Fruit fly (Drosophila melanogaster): ENCODE results near the gene comt.

Gene comt

dm6 chrX:13285001-13285748, 26.4 kb downstream of the comt start, which contains the start of the genes HDAC4 and CG15743 (continued):
- TF ChIP-seq Myb (GFP tag; optimal IDR thresholded peaks at IDR 0.05) (no peak), slbo (GFP tag; IDR thresholded peaks at IDR 0.05) (no peak), sqz (GFP tag; optimal IDR thresholded peaks at IDR 0.05) (peak; percentile 86), vvl (GFP tag; IDR thresholded peaks at IDR 0.05) (peak; percentile 40; the same call in 1 of the 2 replicates), Hand (GFP tag; optimal IDR thresholded peaks at IDR 0.05) (no peak), CG1024 (GFP tag; IDR thresholded peaks at IDR 0.05) (no peak), her (GFP tag; optimal IDR thresholded peaks at IDR 0.05) (peak; percentile 32), HLH4C (GFP tag; IDR thresholded peaks at IDR 0.05; ENCODE audit: partially characterized antibody) (peak; percentile 91), CG2129 (GFP tag; IDR thresholded peaks at IDR 0.05; ENCODE audit: partially characterized antibody) (peak; percentile 77), CG1603 (tag; optimal IDR thresholded peaks at IDR 0.05) (peak; percentile 19), Scr (GFP tag; IDR thresholded peaks at IDR 0.05; ENCODE audit: partially characterized antibody) (peak; percentile 92), chm (GFP tag; IDR thresholded peaks at IDR 0.05) (no peak), CG10979 (tag; optimal IDR thresholded peaks at IDR 0.05) (no peak), cato (GFP tag; optimal IDR thresholded peaks at IDR 0.05; ENCODE audit: borderline replicate concordance) (no peak), BEAF-32 (GFP tag; optimal IDR thresholded peaks at IDR 0.05) (peak; percentile 94), oc (tag; optimal IDR thresholded peaks at IDR 0.05) (no peak), ems (GFP tag; optimal IDR thresholded peaks at IDR 0.05) (no peak), CG10431 (GFP tag; optimal IDR thresholded peaks at IDR 0.05) (no peak), sr (GFP tag; IDR thresholded peaks at IDR 0.05) (0 out of 3 replicates have a peak, but pooled peaks have one; percentile 18), Aef1 (GFP tag; IDR thresholded peaks at IDR 0.05) (no peak), CG7745 (tag; optimal IDR thresholded peaks at IDR 0.05) (no peak), CG3281 (GFP tag; optimal IDR thresholded peaks at IDR 0.05) (no peak), row (GFP tag; IDR thresholded peaks at IDR 0.05) (peak; percentile 57; the same call in 2 of the 3 replicates), kay (GFP tag; optimal IDR thresholded peaks at IDR 0.05) (no peak), dmrt11E (tag; optimal IDR thresholded peaks at IDR 0.05) (no peak), sna (GFP tag; IDR thresholded peaks at IDR 0.05; ENCODE audit: partially characterized antibody) (peak; percentile 85), CG30403 (GFP tag; optimal IDR thresholded peaks at IDR 0.05) (peak; percentile 5), Doc2 (GFP tag; IDR thresholded peaks at IDR 0.05) (no peak), Rfx (GFP tag; IDR thresholded peaks at IDR 0.05) (peak; percentile 19; the same call in 1 of the 2 replicates), z (GFP tag; IDR thresholded peaks at IDR 0.05) (no peak), Nf-YB (GFP tag; optimal IDR thresholded peaks at IDR 0.05) (no peak), CG2712 (tag; optimal IDR thresholded peaks at IDR 0.05) (peak; percentile 9), nerfin-1 (tag; optimal IDR thresholded peaks at IDR 0.05) (peak; percentile 18), Bgb (GFP tag; IDR thresholded peaks at IDR 0.05; ENCODE audit: partially characterized antibody) (peak; percentile 89), p53 (GFP tag; optimal IDR thresholded peaks at IDR 0.05) (no peak), fd102C (GFP tag; optimal IDR thresholded peaks at IDR 0.05) (no peak), pita (GFP tag; optimal IDR thresholded peaks at IDR 0.05) (no peak), pfk (GFP tag; optimal IDR thresholded peaks at IDR 0.05) (no peak), Fer2 (tag; optimal IDR thresholded peaks at IDR 0.05) (no peak), CG13287 (GFP tag; IDR thresholded peaks at IDR 0.05; ENCODE audit: partially characterized antibody) (peak; percentile 88), sens (GFP tag) (peak; percentile 88), CG15479 (GFP tag; optimal IDR thresholded peaks at IDR 0.05) (no peak), peb (GFP tag; IDR thresholded peaks at IDR 0.05) (no peak), cas (GFP tag; IDR thresholded peaks at IDR 0.05) (no peak), Dbx (GFP tag; IDR thresholded peaks at IDR 0.05) (peak; percentile 35; the same call in 1 of the 3 replicates), CG33213 (GFP tag; optimal IDR thresholded peaks at IDR 0.05) (no peak), CG2202 (tag; optimal IDR thresholded peaks at IDR 0.05) (no peak), Oaz (GFP tag; IDR thresholded peaks at IDR 0.05) (no peak), CG13123 (GFP tag; optimal IDR thresholded peaks at IDR 0.05) (no peak)
